Fruit fly (Drosophila melanogaster) whole organism, embryonic: Measurements from ENCODE around the gene CG34125.

ENCODE experiments used
- Antp ChIP-seq: fragments of 200-800 bp; sonication (Bioruptor generic); optimal IDR thresholded peaks from 3 replicates; lab custom pipeline; 2016; ENCODE audit warnings: missing biosample characterization, missing genetic modification characterization
- Asciz ChIP-seq: fragments of 200-800 bp; sonication (Bioruptor generic); optimal IDR thresholded peaks from 2 replicates; lab custom pipeline; 2017; ENCODE audit warnings: missing biosample characterization, mild to moderate bottlenecking, missing genetic modification characterization, missing genetic modification reagents
- CG10543 ChIP-seq: fragments of 200-800 bp; sonication (Bioruptor generic); optimal IDR thresholded peaks from 3 replicates; lab custom pipeline; 2017; ENCODE audit warnings: missing biosample characterization, mild to moderate bottlenecking, missing genetic modification characterization, moderate library complexity
- CG11398 ChIP-seq: fragments of 200-800 bp; sonication (Bioruptor generic); optimal IDR thresholded peaks from 2 replicates; lab custom pipeline; 2016; ENCODE audit warnings: missing biosample characterization, missing genetic modification characterization
- CG12391 ChIP-seq: fragments of 200-800 bp; sonication (Bioruptor generic); optimal IDR thresholded peaks from 3 replicates; lab custom pipeline; 2018; ENCODE audit warnings: missing biosample characterization, mild to moderate bottlenecking, missing genetic modification characterization, moderate library complexity
- CG1647 ChIP-seq: fragments of 200-800 bp; sonication (Bioruptor generic); optimal IDR thresholded peaks from 3 replicates; lab custom pipeline; 2016; ENCODE audit warnings: missing biosample characterization, missing genetic modification characterization
- CG17328 ChIP-seq: fragments of 200-800 bp; sonication (Bioruptor generic); IDR thresholded peaks from 2 replicates; pipeline ENCODE4 v1.3.6; 2022; ENCODE audit warnings: missing biosample characterization, missing genetic modification characterization
- CG32772 ChIP-seq: fragments of 200-800 bp; sonication (Bioruptor generic); IDR thresholded peaks from 2 replicates; pipeline ENCODE4 v1.3.6; 2022; ENCODE audit warnings: missing biosample characterization, missing genetic modification characterization
- CG34422 ChIP-seq: fragments of 200-800 bp; sonication (Bioruptor generic); IDR thresholded peaks from 3 replicates; pipeline ENCODE4 v1.3.6; 2022; ENCODE audit warnings: missing biosample characterization, missing genetic modification characterization
- CG3838 ChIP-seq: fragments of 200-800 bp; sonication (Bioruptor generic); optimal IDR thresholded peaks from 3 replicates; lab custom pipeline; 2016; ENCODE audit warnings: missing biosample characterization, missing genetic modification characterization
- CG42726 ChIP-seq: fragments of 200-800 bp; sonication (Bioruptor generic); IDR thresholded peaks from 2 replicates; pipeline ENCODE4 v1.3.6; 2022; ENCODE audit warnings: missing biosample characterization, missing genetic modification characterization; ENCODE audit not compliant: partially characterized antibody
- CG7372 ChIP-seq: fragments of 200-800 bp; sonication (Bioruptor generic); IDR thresholded peaks from 2 replicates; pipeline ENCODE4 v1.3.6; 2022; ENCODE audit warnings: missing biosample characterization, missing genetic modification characterization
- CG9727 ChIP-seq: fragments of 200-800 bp; sonication (Bioruptor generic); optimal IDR thresholded peaks from 3 replicates; lab custom pipeline; 2017; ENCODE audit warnings: missing biosample characterization, mild to moderate bottlenecking, missing genetic modification characterization
- CG9932 ChIP-seq: fragments of 200-800 bp; sonication (Bioruptor generic); IDR thresholded peaks from 2 replicates; pipeline ENCODE4 v1.3.6; 2022; ENCODE audit warnings: missing biosample characterization, missing genetic modification characterization
- Camta ChIP-seq: fragments of 200-800 bp; sonication (Bioruptor generic); optimal IDR thresholded peaks from 2 replicates; lab custom pipeline; 2016; ENCODE audit warnings: missing biosample characterization, missing genetic modification characterization
- Dad ChIP-seq: fragments of 200-800 bp; sonication (Bioruptor generic); optimal IDR thresholded peaks from 3 replicates; lab custom pipeline; 2016; ENCODE audit warnings: missing biosample characterization, missing genetic modification characterization
- E2f2 ChIP-seq: fragments of 200-800 bp; sonication (Bioruptor generic); IDR thresholded peaks from 2 replicates; pipeline ENCODE4 v1.3.6; 2022; ENCODE audit warnings: missing biosample characterization, missing genetic modification characterization
- HLH54F ChIP-seq: fragments of 200-800 bp; sonication (Bioruptor generic); optimal IDR thresholded peaks from 3 replicates; lab custom pipeline; 2016; ENCODE audit warnings: missing biosample characterization, missing genetic modification characterization
- HmgD ChIP-seq: fragments of 200-800 bp; sonication (Bioruptor generic); optimal IDR thresholded peaks from 3 replicates; lab custom pipeline; 2016; ENCODE audit warnings: missing biosample characterization, missing genetic modification characterization
- Lhr ChIP-seq: fragments of 200-800 bp; sonication (Bioruptor generic); optimal IDR thresholded peaks from 3 replicates; lab custom pipeline; 2017; ENCODE audit warnings: mild to moderate bottlenecking, missing biosample characterization, missing genetic modification reagents, missing genetic modification characterization
- NfI ChIP-seq: fragments of 200-800 bp; sonication (Bioruptor generic); optimal IDR thresholded peaks from 3 replicates; lab custom pipeline; 2018; ENCODE audit warnings: missing biosample characterization, mild to moderate bottlenecking, missing genetic modification characterization, moderate library complexity
- PHDP ChIP-seq: fragments of 200-800 bp; sonication (Bioruptor generic); optimal IDR thresholded peaks from 3 replicates; lab custom pipeline; 2018; ENCODE audit warnings: missing biosample characterization, mild to moderate bottlenecking, missing genetic modification characterization, moderate library complexity
- Sox102F ChIP-seq: fragments of 200-800 bp; sonication (Bioruptor generic); optimal IDR thresholded peaks from 2 replicates; lab custom pipeline; 2018; ENCODE audit warnings: missing biosample characterization, mild to moderate bottlenecking, missing genetic modification characterization, moderate library complexity
- Taf1 ChIP-seq: fragments of 200-800 bp; sonication (Bioruptor generic); IDR thresholded peaks from 2 replicates; pipeline ENCODE4 v1.3.6; 2022; ENCODE audit warnings: missing biosample characterization, missing genetic modification characterization
- abd-A ChIP-seq: fragments of 200-800 bp; sonication (Bioruptor generic); optimal IDR thresholded peaks from 3 replicates; lab custom pipeline; 2019; ENCODE audit warnings: missing biosample characterization, mild to moderate bottlenecking, missing genetic modification characterization, moderate library complexity
- amos ChIP-seq: fragments of 200-800 bp; sonication (Bioruptor generic); IDR thresholded peaks from 2 replicates; pipeline ENCODE4 v1.3.6; 2022; ENCODE audit warnings: missing biosample characterization, missing genetic modification characterization; ENCODE audit not compliant: partially characterized antibody
- ash1 ChIP-seq: fragments of 200-800 bp; sonication (Bioruptor generic); optimal IDR thresholded peaks from 2 replicates; lab custom pipeline; 2018; ENCODE audit warnings: missing biosample characterization, mild to moderate bottlenecking, missing genetic modification characterization
- ato ChIP-seq: fragments of 200-800 bp; sonication (Bioruptor generic); IDR thresholded peaks from 2 replicates; pipeline ENCODE4 v1.3.6; 2022; ENCODE audit warnings: missing biosample characterization, missing genetic modification characterization; ENCODE audit not compliant: partially characterized antibody
- bbx ChIP-seq: fragments of 200-800 bp; sonication (Bioruptor generic); IDR thresholded peaks from 2 replicates; pipeline ENCODE4 v1.3.6; 2022; ENCODE audit warnings: missing biosample characterization, missing genetic modification characterization; ENCODE audit not compliant: partially characterized antibody
- crol ChIP-seq: fragments of 200-800 bp; sonication (Bioruptor generic); IDR thresholded peaks from 2 replicates; pipeline ENCODE4 v1.3.6; 2022; ENCODE audit warnings: missing biosample characterization, missing genetic modification characterization
- danr ChIP-seq: fragments of 200-800 bp; sonication (Bioruptor generic); IDR thresholded peaks from 2 replicates; pipeline ENCODE4 v1.3.6; 2022; ENCODE audit warnings: missing biosample characterization, missing genetic modification characterization
- dimm ChIP-seq: fragments of 200-800 bp; sonication (Bioruptor generic); IDR thresholded peaks from 2 replicates; pipeline ENCODE4 v1.3.6; 2022; ENCODE audit warnings: missing biosample characterization, missing genetic modification characterization
- dmrt99B ChIP-seq: fragments of 200-800 bp; sonication (Bioruptor generic); optimal IDR thresholded peaks from 2 replicates; lab custom pipeline; 2018; ENCODE audit warnings: missing biosample characterization, mild to moderate bottlenecking, missing genetic modification characterization, moderate library complexity
- eve ChIP-seq, 2 experiments: fragments of >200 bp; optimal IDR thresholded peaks; 2 replicates each; lab custom pipeline; 2017; ENCODE audit warnings: missing biosample characterization in 2 of 2, missing genetic modification characterization in 2 of 2
- gsb ChIP-seq: fragments of 200-800 bp; sonication (Bioruptor generic); IDR thresholded peaks from 2 replicates; pipeline ENCODE4 v1.3.6; 2022; ENCODE audit warnings: missing biosample characterization, missing genetic modification characterization
- gsb-n ChIP-seq: fragments of 200-800 bp; sonication (Bioruptor generic); optimal IDR thresholded peaks from 3 replicates; lab custom pipeline; 2018; ENCODE audit warnings: missing biosample characterization, mild to moderate bottlenecking, missing genetic modification characterization
- insv ChIP-seq, 2 experiments: fragments of 200-800 bp; sonication (Bioruptor generic); optimal IDR thresholded peaks; 3 replicates each; lab custom pipeline; 2016 to 2018; ENCODE audit warnings: missing biosample characterization in 2 of 2, missing genetic modification characterization in 2 of 2
- mld ChIP-seq: fragments of 200-800 bp; sonication (Bioruptor generic); IDR thresholded peaks from 3 replicates; pipeline ENCODE4 v1.3.6; 2022; ENCODE audit warnings: missing biosample characterization, missing genetic modification characterization; ENCODE audit not compliant: partially characterized antibody
- phol ChIP-seq: fragments of 200-800 bp; sonication (Bioruptor generic); optimal IDR thresholded peaks from 3 replicates; lab custom pipeline; 2018; ENCODE audit warnings: missing biosample characterization, mild to moderate bottlenecking, missing genetic modification characterization, moderate library complexity
- pum ChIP-seq: fragments of 200-800 bp; sonication (Bioruptor generic); optimal IDR thresholded peaks from 2 replicates; lab custom pipeline; 2016; ENCODE audit warnings: missing biosample characterization, missing genetic modification characterization
- sc ChIP-seq, 3 experiments: fragments of >200 bp in 2 of 3; fragments of 200-800 bp in 1 of 3; sonication (Bioruptor generic) in 1 of 3; optimal IDR thresholded peaks; 2 replicates in 2 of 3; 3 replicates in 1 of 3; lab custom pipeline; 2017; ENCODE audit warnings: mild to moderate bottlenecking in 1 of 3, missing biosample characterization in 1 of 3, missing genetic modification characterization in 1 of 3, missing genetic modification reagents in 1 of 3
- scrt ChIP-seq: fragments of 200-800 bp; sonication (Bioruptor generic); optimal IDR thresholded peaks from 2 replicates; lab custom pipeline; 2018; ENCODE audit warnings: missing biosample characterization, mild to moderate bottlenecking, missing genetic modification characterization, moderate library complexity
- sisA ChIP-seq: fragments of 200-800 bp; sonication (Bioruptor generic); IDR thresholded peaks from 2 replicates; pipeline ENCODE4 v1.3.6; 2022; ENCODE audit warnings: missing biosample characterization, missing genetic modification characterization
- sr ChIP-seq: fragments of 200-800 bp; sonication (Bioruptor generic); IDR thresholded peaks from 3 replicates; pipeline ENCODE4 v1.3.6; 2022; ENCODE audit warnings: missing biosample characterization, missing genetic modification characterization
- toy ChIP-seq: fragments of 200-800 bp; sonication (Bioruptor generic); IDR thresholded peaks from 2 replicates; pipeline ENCODE4 v1.3.6; 2022; ENCODE audit warnings: missing biosample characterization, missing genetic modification characterization
- trh ChIP-seq: fragments of 200-800 bp; sonication (Bioruptor generic); optimal IDR thresholded peaks from 2 replicates; lab custom pipeline; 2016; ENCODE audit warnings: missing biosample characterization, missing genetic modification characterization
- wor ChIP-seq: fragments of 200-800 bp; sonication (Bioruptor generic); IDR thresholded peaks from 2 replicates; pipeline ENCODE4 v1.3.6; 2022; ENCODE audit warnings: missing biosample characterization, missing genetic modification characterization
- yki ChIP-seq: fragments of >200 bp; optimal IDR thresholded peaks from 3 replicates; lab custom pipeline; 2018
- zfh1 ChIP-seq: fragments of 200-800 bp; sonication (Bioruptor generic); IDR thresholded peaks from 3 replicates; pipeline ENCODE4 v1.3.6; 2022; ENCODE audit warnings: missing biosample characterization, missing genetic modification characterization

CG34125 gene

dm6 chr2L:4981278-4981966, 15.9 kb downstream of the CG34125 start, which contains the start of the genes CG8892 and CG34126 (continued):
- TF ChIP-seq CG42726 (peak; percentile 73), CG11398 (peak; percentile 82), HLH54F (peak; percentile 98), CG17328 (GFP tag; lab: Robert Waterston, UW) (peak; percentile 92), toy (GFP tag; lab: Robert Waterston, UW) (peak; percentile 93), phol (tag; lab: Kevin White, UChicago) (peak; percentile 98), dmrt99B (tag; lab: Kevin White, UChicago) (peak; percentile 95), eve (GFP tag; optimal IDR thresholded peaks at IDR 0.05; lab: Kevin White, UChicago) (peak in 1 of 2 experiments; percentile 84), Taf1 (peak; percentile 88), pum (GFP tag; lab: Kevin White, UChicago) (peak; percentile 99), CG32772 (GFP tag; lab: Robert Waterston, UW) (peak; percentile 96), HmgD (GFP tag; lab: Kevin White, UChicago) (peak; percentile 90), zfh1 (peak; percentile 96), NfI (peak; percentile 98), ato (no peak), CG12391 (tag; lab: Kevin White, UChicago) (peak; percentile 98), wor (peak; percentile 94), trh (GFP tag; lab: Kevin White, UChicago) (peak; percentile 96), CG10543 (peak; percentile 98), Asciz (GFP tag; lab: Kevin White, UChicago) (peak; percentile 93), CG7372 (GFP tag; lab: Robert Waterston, UW) (peak; percentile 97), Lhr (GFP tag; lab: Kevin White, UChicago) (peak; percentile 89), danr (peak; percentile 94), CG9932 (GFP tag; lab: Robert Waterston, UW) (peak; percentile 99), E2f2 (GFP tag; lab: Robert Waterston, UW) (peak; percentile 75), sisA (GFP tag; lab: Robert Waterston, UW) (peak; percentile 98), gsb-n (peak; percentile 93), Sox102F (GFP tag; lab: Kevin White, UChicago) (peak; percentile 94), CG1647 (peak; percentile 98), yki (no peak), dimm (GFP tag; lab: Robert Waterston, UW) (peak; percentile 82), mld (GFP tag; lab: Robert Waterston, UW) (no peak), PHDP (tag; lab: Kevin White, UChicago) (peak; percentile 96), crol (GFP tag; lab: Robert Waterston, UW) (no peak), CG9727 (peak; percentile 97), CG34422 (peak; percentile 96), Camta (GFP tag; lab: Kevin White, UChicago) (peak; percentile 97), Antp (GFP tag; lab: Kevin White, UChicago) (peak; percentile 96), ash1 (GFP tag; lab: Kevin White, UChicago) (peak; percentile 86), Dad (peak; percentile 96), abd-A (tag; lab: Kevin White, UChicago) (peak; percentile 89), CG3838 (GFP tag; lab: Kevin White, UChicago) (peak; percentile 87), amos (peak; percentile 48; the same call in 1 of the 2 replicates), insv (GFP tag; optimal IDR thresholded peaks at IDR 0.05; lab: Kevin White, UChicago) (peak in 1 of 2 experiments; percentile 91), sr (peak; percentile 58; the same call in 2 of the 3 replicates), gsb (GFP tag; lab: Robert Waterston, UW) (peak; percentile 91), sc (optimal IDR thresholded peaks at IDR 0.05; lab: Kevin White, UChicago) (no peak), sc (GFP tag; optimal IDR thresholded peaks at IDR 0.05; lab: Kevin White, UChicago) (peak; percentile 96), scrt (GFP tag; lab: Kevin White, UChicago) (peak; percentile 91), bbx (no peak)
